Worm (Caenorhabditis elegans): ENCODE results near the gene gpx-6.

- TF ChIP-seq tab-1 (GFP tag; IDR thresholded peaks at IDR 0.05) (no peak), ref-1 (GFP tag; conservative IDR thresholded peaks at IDR 0.05) (no peak), med-1 (GFP tag; optimal IDR thresholded peaks at IDR 0.05; ENCODE audit: insufficient read depth) (no peak), flt-1 (GFP tag; IDR thresholded peaks at IDR 0.05) (no peak), ztf-29 (GFP tag; IDR thresholded peaks at IDR 0.05) (no peak), ztf-23 (GFP tag; IDR thresholded peaks at IDR 0.05) (no peak)
Measured at ce11 chrIV:8198851-8199250, 23.2 kb upstream of the gpx-6 start, which contains the start of gene wsp-1.

Data from whole organism, midembryonic.